Worm (Caenorhabditis elegans) whole organism, late embryonic: ENCODE results near the gene ife-2.

Experiments
- ama-1 ChIP-seq: fragments of 150-350 bp; optimal IDR thresholded peaks from 2 replicates; lab custom pipeline; 2014
- ceh-18 ChIP-seq: sonication (generic microtip); optimal IDR thresholded peaks from 2 replicates; lab custom pipeline; 2016; ENCODE audit warnings: missing genetic modification characterization, missing compliant biosample characterization
- dmd-4 ChIP-seq: sonication (generic microtip); optimal IDR thresholded peaks from 2 replicates; lab custom pipeline; 2016; ENCODE audit warnings: borderline replicate concordance, missing genetic modification characterization, missing compliant biosample characterization

DNA sequence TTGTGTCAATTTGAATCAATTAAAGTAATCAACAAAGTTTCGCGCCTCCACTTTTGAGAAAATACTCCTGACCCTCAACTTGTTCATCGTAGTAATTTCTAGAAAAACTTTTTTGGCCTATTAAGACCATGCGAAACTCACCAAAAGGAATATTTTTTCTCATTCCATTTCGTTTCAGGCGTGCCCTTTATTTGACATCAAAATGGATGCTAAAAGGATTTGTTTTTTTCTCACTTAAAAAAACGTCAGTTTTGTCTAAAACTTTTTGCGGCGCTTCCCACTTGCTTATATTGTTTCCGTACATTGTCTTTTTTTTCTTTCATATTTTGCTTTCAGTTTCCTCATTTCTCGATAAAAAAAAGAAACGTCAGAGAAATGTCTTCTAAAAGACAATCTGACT is 22.0 kb downstream of the ife-2 start, which contains the start of gene C04E7.5:
- TF ChIP-seq ceh-18 (tag; lab: Kevin White, UChicago) (no peak), ama-1 (no peak), dmd-4 (tag; lab: Kevin White, UChicago) (no peak)
